Fruit fly (Drosophila melanogaster) whole organism, prepupa: ENCODE data around the gene ND-20L.

Experiments used
- CG3032 ChIP-seq: fragments of 200-800 bp; optimal IDR thresholded peaks from 2 replicates; lab custom pipeline; 2019; ENCODE audit warnings: missing biosample characterization, mild to moderate bottlenecking, missing genetic modification characterization, moderate library complexity
- CG3919 ChIP-seq: fragments of 200-800 bp; sonication (Bioruptor generic); optimal IDR thresholded peaks from 3 replicates; lab custom pipeline; 2016; ENCODE audit warnings: missing biosample characterization, missing genetic modification characterization
- CG6854 ChIP-seq: fragments of 200-800 bp; sonication (Bioruptor generic); optimal IDR thresholded peaks from 2 replicates; lab custom pipeline; 2017; ENCODE audit warnings: missing biosample characterization, mild to moderate bottlenecking, missing genetic modification characterization
- CG8319 ChIP-seq: fragments of 200-800 bp; sonication (Bioruptor generic); optimal IDR thresholded peaks from 3 replicates; lab custom pipeline; 2016; ENCODE audit warnings: missing biosample characterization, missing genetic modification characterization
- CG8632 ChIP-seq: fragments of 200-800 bp; sonication (Bioruptor generic); optimal IDR thresholded peaks from 3 replicates; lab custom pipeline; 2016; ENCODE audit warnings: missing biosample characterization, missing genetic modification characterization
- CG9139 ChIP-seq: fragments of 200-800 bp; sonication (Bioruptor generic); optimal IDR thresholded peaks from 3 replicates; lab custom pipeline; 2017; ENCODE audit warnings: missing biosample characterization, mild to moderate bottlenecking, missing genetic modification characterization
- Eip78C ChIP-seq: fragments of 200-800 bp; sonication (Bioruptor generic); peaks from one replicate; lab custom pipeline; 2016; ENCODE audit warnings: missing biosample characterization, missing genetic modification characterization
- Lpt ChIP-seq: fragments of 200-800 bp; sonication (Bioruptor generic); optimal IDR thresholded peaks from 3 replicates; lab custom pipeline; 2016; ENCODE audit warnings: missing biosample characterization, missing genetic modification characterization
- Met ChIP-seq: fragments of 200-800 bp; sonication (Bioruptor generic); optimal IDR thresholded peaks from 3 replicates; lab custom pipeline; 2016; ENCODE audit warnings: missing biosample characterization, missing genetic modification characterization
- dac ChIP-seq: fragments of 200-800 bp; sonication (Bioruptor generic); optimal IDR thresholded peaks from 2 replicates; lab custom pipeline; 2017; ENCODE audit warnings: missing biosample characterization, mild to moderate bottlenecking, missing genetic modification characterization
- pdm3 ChIP-seq: fragments of 200-800 bp; sonication (Bioruptor generic); optimal IDR thresholded peaks from 3 replicates; lab custom pipeline; 2016; ENCODE audit warnings: missing biosample characterization, missing genetic modification characterization
- spab ChIP-seq: fragments of 200-800 bp; sonication (Bioruptor generic); optimal IDR thresholded peaks from 2 replicates; lab custom pipeline; 2017; ENCODE audit warnings: missing biosample characterization, mild to moderate bottlenecking, missing genetic modification characterization, missing genetic modification reagents

DNA sequence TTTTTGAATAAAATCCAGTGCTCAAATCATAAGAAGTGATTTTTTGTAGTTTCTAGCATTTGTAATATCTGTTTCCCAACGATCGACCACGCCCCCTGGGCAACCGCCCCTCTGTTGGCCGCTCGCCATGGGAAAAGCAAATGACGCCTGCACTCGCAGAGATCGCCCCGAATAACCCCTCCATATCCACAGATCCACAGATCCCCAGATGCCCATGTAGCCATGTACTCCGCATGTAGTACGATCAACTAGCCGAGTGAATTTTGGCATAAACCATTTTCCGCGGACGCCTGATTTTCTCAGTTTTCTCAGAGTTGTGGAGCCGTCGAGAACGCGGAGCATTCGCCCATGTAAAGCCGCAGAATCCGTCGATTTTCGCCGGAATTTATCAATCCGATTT lies 21.0 kb upstream of the ND-20L start, which contains the start of gene FipoQ:
- no peak for TF ChIP-seq spab (GFP tag; lab: Kevin White, UChicago)
- no peak for TF ChIP-seq CG3032 (tag; lab: Kevin White, UChicago)
- no peak for TF ChIP-seq CG6854 (GFP tag; lab: Kevin White, UChicago)
- no peak for TF ChIP-seq dac (GFP tag; lab: Kevin White, UChicago)
- no peak for TF ChIP-seq pdm3 (GFP tag; lab: Kevin White, UChicago)
- no peak for TF ChIP-seq Met (GFP tag; lab: Kevin White, UChicago)
- TF ChIP-seq Lpt, result no peak
- no peak for TF ChIP-seq CG3919 (GFP tag; lab: Kevin White, UChicago)
- TF ChIP-seq Eip78C (GFP tag; lab: Kevin White, UChicago), result no peak
- TF ChIP-seq CG9139 (GFP tag; lab: Kevin White, UChicago), result no peak
- TF ChIP-seq CG8319 (GFP tag; lab: Kevin White, UChicago), result no peak
- TF ChIP-seq CG8632 (GFP tag; lab: Kevin White, UChicago), result no peak
